Fruit fly (Drosophila melanogaster) ovary, adult (tissue): Measurements from ENCODE around the gene lbl.
A peak's percentile ranks its signal among the peaks of the same experiment; 100 is the strongest.

Experiments used
- CG17801 ChIP-seq: fragments of 200-800 bp; optimal IDR thresholded peaks from 2 replicates; lab custom pipeline; 2019; ENCODE audit warnings: missing biosample characterization, mild to moderate bottlenecking, missing genetic modification characterization, moderate library complexity; ENCODE audit not compliant: partially characterized antibody

The lbl gene

dm6 chr3R:21376859-21377607, 56.9 kb downstream of the lbl start:
- TF ChIP-seq CG17801 (GFP tag; lab: Kevin White, UChicago), result peak; percentile 56

dm6 chr3R:21376331-21376761, 57.6 kb downstream of the lbl start:
- TF ChIP-seq CG17801 (GFP tag; lab: Kevin White, UChicago), result peak; percentile 54

DNA sequence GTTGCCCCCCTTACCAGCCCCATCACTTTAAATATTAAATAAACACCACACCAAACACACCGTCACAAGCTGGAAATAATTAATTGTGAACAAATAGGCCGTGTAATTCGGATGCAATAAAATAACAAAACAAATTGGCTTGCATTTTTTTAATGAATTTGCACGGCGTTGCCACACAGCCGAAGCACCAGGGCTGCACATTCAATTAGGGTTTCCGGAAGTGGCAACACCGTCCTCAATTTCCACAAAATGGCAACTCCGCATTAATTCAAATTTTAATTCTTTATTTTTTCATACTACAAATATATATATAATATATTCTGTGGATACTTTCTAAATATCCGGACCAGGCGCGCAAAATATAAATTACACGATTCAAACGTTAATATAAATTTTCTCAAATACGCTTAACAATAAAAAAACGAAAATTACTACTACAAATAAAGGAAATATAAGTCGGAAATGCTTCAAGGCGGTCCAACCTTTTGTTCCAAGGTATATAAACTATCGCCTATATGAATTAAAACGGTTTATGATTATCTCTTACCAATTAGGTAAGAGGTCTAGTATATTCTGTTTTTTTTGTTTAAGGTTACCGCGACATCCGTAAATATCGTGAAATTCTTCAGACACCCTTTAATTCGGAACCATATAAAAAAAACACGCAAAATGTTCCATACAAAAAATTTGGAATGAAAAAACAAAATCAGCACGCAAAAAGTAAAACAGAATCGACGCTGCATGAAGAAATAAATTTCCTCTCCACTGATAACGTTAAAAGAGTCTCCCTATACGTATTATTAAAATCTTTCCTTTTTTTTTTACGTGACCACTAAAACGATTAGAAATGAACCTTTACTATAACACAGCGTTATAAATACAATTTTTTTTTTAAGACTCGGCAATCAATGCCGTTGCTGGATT, 60.3 kb downstream of the lbl start:
- peak; percentile 33 for TF ChIP-seq CG17801 (GFP tag; lab: Kevin White, UChicago)

DNA sequence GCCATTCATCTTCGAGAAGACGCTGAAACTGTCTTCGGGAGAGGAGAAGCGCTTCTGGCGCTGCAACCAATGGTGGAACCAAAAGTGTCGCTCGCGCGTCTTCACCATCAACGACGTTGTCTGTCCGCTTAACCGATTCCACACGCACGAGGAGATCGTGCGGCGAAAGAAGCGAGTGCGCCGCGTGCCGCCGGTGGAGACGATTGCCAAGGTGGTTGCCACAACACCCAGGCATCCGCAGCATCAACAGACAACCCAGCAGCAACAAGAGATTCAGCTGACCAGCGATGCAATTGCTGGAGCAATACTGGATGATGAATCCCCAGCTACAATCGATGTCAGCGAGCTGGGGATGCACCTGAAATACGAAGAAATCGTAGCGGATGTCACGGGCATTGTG, 65.5 kb downstream of the lbl start:
- no peak for TF ChIP-seq CG17801 (GFP tag; lab: Kevin White, UChicago)

- peak; percentile 93 for TF ChIP-seq CG17801 (GFP tag; lab: Kevin White, UChicago)
Measured at dm6 chr3R:21365262-21365661, 68.7 kb downstream of the lbl start.

- no peak for TF ChIP-seq CG17801 (GFP tag; lab: Kevin White, UChicago)
Measured at dm6 chr3R:21360192-21360535, 73.8 kb downstream of the lbl start.
